Fruit fly (Drosophila melanogaster): ENCODE data around the gene CG14441.

CG14441 gene

DNA sequence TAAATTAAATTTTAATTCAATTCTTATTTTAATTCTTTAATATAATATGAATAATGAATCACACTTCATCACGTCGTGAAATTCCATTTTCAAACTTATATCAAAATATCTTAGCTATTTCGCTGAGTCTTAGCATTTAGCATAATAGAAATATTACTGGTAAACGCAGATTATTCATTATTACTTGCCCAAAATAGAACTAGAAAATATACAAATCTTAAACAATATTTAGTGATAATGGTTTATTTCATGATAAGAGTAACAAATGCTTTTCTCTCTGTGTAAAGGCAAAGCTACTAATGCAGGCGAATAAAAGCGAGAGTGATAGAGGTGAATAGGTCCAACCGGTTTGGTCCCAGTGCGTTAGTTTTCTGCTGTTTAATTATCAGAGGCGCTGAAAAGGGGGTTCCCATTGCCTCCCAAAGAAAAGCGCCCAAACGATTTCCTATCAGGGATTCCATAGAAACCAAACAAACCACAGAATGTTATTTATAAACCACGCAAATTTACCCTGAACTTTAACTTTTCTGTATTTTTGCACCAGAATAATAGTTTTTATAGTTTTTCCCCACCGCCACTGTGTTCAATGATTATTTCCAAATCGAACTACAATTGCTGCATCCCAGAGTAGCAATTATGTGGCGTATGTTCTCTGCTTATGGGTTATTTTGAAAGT is 36.3 kb upstream of the CG14441 start (continued):
- TF ChIP-seq CG7556 (GFP tag; optimal IDR thresholded peaks at IDR 0.05) (peak; percentile 43), Dp (GFP tag; optimal IDR thresholded peaks at IDR 0.05) (no peak), lbe (GFP tag; optimal IDR thresholded peaks at IDR 0.05) (no peak), slbo (GFP tag; IDR thresholded peaks at IDR 0.05) (peak; percentile 65), tll (GFP tag; optimal IDR thresholded peaks at IDR 0.05) (no peak), sisA (GFP tag; IDR thresholded peaks at IDR 0.05) (peak; percentile 49), tna (GFP tag; IDR thresholded peaks at IDR 0.05; ENCODE audit: partially characterized antibody) (no peak), run (tag; optimal IDR thresholded peaks at IDR 0.05) (no peak), mam (GFP tag; optimal IDR thresholded peaks at IDR 0.05) (peak; percentile 24), Awh (GFP tag; IDR thresholded peaks at IDR 0.05) (no peak), CG15601 (tag; optimal IDR thresholded peaks at IDR 0.05) (peak; percentile 5), Atf3 (GFP tag; optimal IDR thresholded peaks at IDR 0.05) (peak; percentile 9), croc (GFP tag; conservative IDR thresholded peaks at IDR 0.05) (no peak), H2.0 (GFP tag; IDR thresholded peaks at IDR 0.05) (peak; percentile 49; the same call in 1 of the 2 replicates), Ssrp (tag; optimal IDR thresholded peaks at IDR 0.05) (peak; percentile 68), otp (GFP tag; IDR thresholded peaks at IDR 0.05) (peak; percentile 52; the same call in 1 of the 3 replicates), cwo (GFP tag; optimal IDR thresholded peaks at IDR 0.05) (peak; percentile 4), CG1233 (GFP tag; optimal IDR thresholded peaks at IDR 0.05) (no peak), Med (GFP tag) (peak; percentile 84), CG17802 (tag; optimal IDR thresholded peaks at IDR 0.05) (no peak), CG18262 (tag; optimal IDR thresholded peaks at IDR 0.05) (peak; percentile 40), sens (GFP tag) (peak; percentile 93), Antp (GFP tag; optimal IDR thresholded peaks at IDR 0.05) (peak; percentile 48), sd (tag; optimal IDR thresholded peaks at IDR 0.05) (no peak), peb (GFP tag; IDR thresholded peaks at IDR 0.05) (no peak), CG32532 (GFP tag; IDR thresholded peaks at IDR 0.05) (peak; percentile 72), tio (GFP tag; optimal IDR thresholded peaks at IDR 0.05) (no peak), Hr39 (optimal IDR thresholded peaks at IDR 0.05) (no peak), CG9932 (GFP tag; IDR thresholded peaks at IDR 0.05) (peak; percentile 58; the same call in 1 of the 2 replicates), CG3163 (GFP tag; optimal IDR thresholded peaks at IDR 0.05) (peak; percentile 25), Gsc (GFP tag; IDR thresholded peaks at IDR 0.05) (no peak), Oaz (GFP tag; IDR thresholded peaks at IDR 0.05) (0 out of 2 replicates have a peak, but pooled peaks have one; percentile 32), CG15514 (GFP tag; optimal IDR thresholded peaks at IDR 0.05) (peak; percentile 23), CG8944 (GFP tag; optimal IDR thresholded peaks at IDR 0.05) (peak; percentile 37), oc (tag; optimal IDR thresholded peaks at IDR 0.05) (peak; percentile 9), CG17612 (GFP tag; IDR thresholded peaks at IDR 0.05) (no peak), psq (GFP tag; optimal IDR thresholded peaks at IDR 0.05) (no peak), Ada2b (GFP tag; IDR thresholded peaks at IDR 0.05) (peak; percentile 49; the same call in 1 of the 2 replicates), mirr (GFP tag; optimal IDR thresholded peaks at IDR 0.05) (no peak), danr (GFP tag; IDR thresholded peaks at IDR 0.05) (0 out of 2 replicates have a peak, but pooled peaks have one; percentile 30), CG17385 (GFP tag; optimal IDR thresholded peaks at IDR 0.05) (no peak), CG8478 (optimal IDR thresholded peaks at IDR 0.05) (no peak), CG6175 (GFP tag; IDR thresholded peaks at IDR 0.05) (no peak), CG30403 (GFP tag; optimal IDR thresholded peaks at IDR 0.05) (peak; percentile 28), Xrp1 (GFP tag; IDR thresholded peaks at IDR 0.05) (peak; percentile 46; the same call in 1 of the 2 replicates), fu2 (GFP tag; optimal IDR thresholded peaks at IDR 0.05) (no peak), amos (GFP tag; IDR thresholded peaks at IDR 0.05; ENCODE audit: partially characterized antibody) (no peak), CG17361 (GFP tag; IDR thresholded peaks at IDR 0.05) (peak; percentile 58; the same call in 1 of the 3 replicates), Tbp (GFP tag; optimal IDR thresholded peaks at IDR 0.05) (no peak), lov (optimal IDR thresholded peaks at IDR 0.05) (no peak), lov (GFP tag; IDR thresholded peaks at IDR 0.05) (no peak)

Data from whole organism, embryonic.